Fruit fly (Drosophila melanogaster): Measurements from ENCODE around the gene CG44422.
A peak's percentile ranks its signal among the peaks of the same experiment; 100 is the strongest.

CG44422 gene

dm6 chrX:11351351-11351750 lies 48.8 kb upstream of the CG44422 start (continued):
- TF ChIP-seq tll (GFP tag; optimal IDR thresholded peaks at IDR 0.05) (no peak), Hsf (GFP tag; optimal IDR thresholded peaks at IDR 0.05) (peak; percentile 96), tio (GFP tag; optimal IDR thresholded peaks at IDR 0.05) (no peak), CG11398 (GFP tag; optimal IDR thresholded peaks at IDR 0.05) (peak; percentile 87), fd96Cb (tag; optimal IDR thresholded peaks at IDR 0.05) (peak; percentile 91), CG7963 (GFP tag; IDR thresholded peaks at IDR 0.05; ENCODE audit: partially characterized antibody) (no peak), vnd (GFP tag; IDR thresholded peaks at IDR 0.05; ENCODE audit: partially characterized antibody) (no peak), eyg (GFP tag; optimal IDR thresholded peaks at IDR 0.05) (peak; percentile 90), CG7357 (GFP tag; IDR thresholded peaks at IDR 0.05) (peak; percentile 87), GATAe (GFP tag; conservative IDR thresholded peaks at IDR 0.05) (peak; percentile 67), Optix (GFP tag; IDR thresholded peaks at IDR 0.05) (peak; percentile 95), sens-2 (GFP tag; IDR thresholded peaks at IDR 0.05) (peak; percentile 93), row (GFP tag; IDR thresholded peaks at IDR 0.05) (peak; percentile 96), crc (GFP tag; optimal IDR thresholded peaks at IDR 0.05) (peak; percentile 87), NC2α (GFP tag; optimal IDR thresholded peaks at IDR 0.05) (peak; percentile 84), CG2712 (tag; optimal IDR thresholded peaks at IDR 0.05) (peak; percentile 91), CG31441 (GFP tag; IDR thresholded peaks at IDR 0.05) (peak; percentile 86), Asciz (GFP tag; optimal IDR thresholded peaks at IDR 0.05) (peak; percentile 86), Fer1 (GFP tag; optimal IDR thresholded peaks at IDR 0.05) (peak; percentile 92), seq (GFP tag; IDR thresholded peaks at IDR 0.05) (peak; percentile 96), Nf-YC (tag; optimal IDR thresholded peaks at IDR 0.05) (peak; percentile 76), CG5245 (GFP tag; optimal IDR thresholded peaks at IDR 0.05) (peak; percentile 91), cato (GFP tag; optimal IDR thresholded peaks at IDR 0.05; ENCODE audit: borderline replicate concordance) (peak; percentile 82), MTF-1 (GFP tag; optimal IDR thresholded peaks at IDR 0.05; ENCODE audit: borderline replicate concordance) (peak; percentile 87), tap (tag; optimal IDR thresholded peaks at IDR 0.05) (peak; percentile 90), Opbp (GFP tag; IDR thresholded peaks at IDR 0.05; ENCODE audit: partially characterized antibody) (no peak), HmgD (GFP tag; optimal IDR thresholded peaks at IDR 0.05) (peak; percentile 85), CG15514 (GFP tag; optimal IDR thresholded peaks at IDR 0.05) (peak; percentile 85), pita (GFP tag; optimal IDR thresholded peaks at IDR 0.05) (no peak), stwl (tag; optimal IDR thresholded peaks at IDR 0.05) (peak; percentile 6), sc (optimal IDR thresholded peaks at IDR 0.05) (no peak), sc (GFP tag; optimal IDR thresholded peaks at IDR 0.05) (peak; percentile 74), nau (GFP tag; optimal IDR thresholded peaks at IDR 0.05) (peak; percentile 87), CkIIα-i1 (GFP tag; IDR thresholded peaks at IDR 0.05) (peak; percentile 72; the same call in 1 of the 2 replicates), CG5953 (GFP tag; IDR thresholded peaks at IDR 0.05) (peak; percentile 95), salm (tag; optimal IDR thresholded peaks at IDR 0.05) (peak; percentile 86), sim (GFP tag; IDR thresholded peaks at IDR 0.05) (peak; percentile 83), dysf (GFP tag; IDR thresholded peaks at IDR 0.05) (peak; percentile 97), CG12942 (GFP tag; optimal IDR thresholded peaks at IDR 0.05) (peak; percentile 83), CG11093 (GFP tag; IDR thresholded peaks at IDR 0.05) (peak; percentile 94), bbx (GFP tag; IDR thresholded peaks at IDR 0.05; ENCODE audit: partially characterized antibody) (peak; percentile 18; the same call in 1 of the 2 replicates), CG3281 (GFP tag; optimal IDR thresholded peaks at IDR 0.05) (peak; percentile 89), ac (GFP tag; optimal IDR thresholded peaks at IDR 0.05) (peak; percentile 66), nmo (GFP tag; optimal IDR thresholded peaks at IDR 0.05) (peak; percentile 93), Lpt (GFP tag; optimal IDR thresholded peaks at IDR 0.05) (no peak), hbn (GFP tag; IDR thresholded peaks at IDR 0.05; ENCODE audit: partially characterized antibody) (no peak), Mad (GFP tag; optimal IDR thresholded peaks at IDR 0.05) (peak; percentile 85), fd3F (GFP tag; optimal IDR thresholded peaks at IDR 0.05) (peak; percentile 86), gce (GFP tag; IDR thresholded peaks at IDR 0.05) (peak; percentile 93), kah (GFP tag; optimal IDR thresholded peaks at IDR 0.05) (peak; percentile 86), CG3407 (GFP tag; optimal IDR thresholded peaks at IDR 0.05) (peak; percentile 86)
